Worm (Caenorhabditis elegans) whole organism, midembryonic: ENCODE data around the gene C17F4.7.
"Not testable (repeated sequence)": the region's sequence is repeated elsewhere in the genome, so short reads cannot be mapped to it uniquely, and the experiment has no call there.

ENCODE experiments used
- T22C8.4 ChIP-seq: fragments of 200-800 bp; sonication (Bioruptor generic); IDR thresholded peaks from 2 replicates; pipeline ENCODE4 v1.3.6; 2022; ENCODE audit warnings: missing genetic modification characterization, missing compliant biosample characterization
- cog-1 ChIP-seq: sonication (generic microtip); optimal IDR thresholded peaks from 2 replicates; lab custom pipeline; 2016; ENCODE audit warnings: missing genetic modification characterization, missing compliant biosample characterization
- flt-1 ChIP-seq: fragments of 200-800 bp; sonication (Bioruptor generic); IDR thresholded peaks from 2 replicates; pipeline ENCODE4 v1.3.6; 2022; ENCODE audit warnings: missing genetic modification characterization, missing compliant biosample characterization
- klf-2 ChIP-seq: fragments of 200-800 bp; sonication (Bioruptor generic); conservative IDR thresholded peaks from 2 replicates; pipeline ENCODE4 v1.3.6; 2022; ENCODE audit warnings: missing genetic modification reagents, missing genetic modification characterization, missing compliant biosample characterization
- med-1 ChIP-seq: sonication (generic microtip); optimal IDR thresholded peaks from 2 replicates; lab custom pipeline; 2017; ENCODE audit warnings: missing genetic modification characterization, mild to moderate bottlenecking, missing compliant biosample characterization, antibody characterized with exemption, missing genetic modification reagents; ENCODE audit not compliant: insufficient read depth
- ref-1 ChIP-seq: fragments of 200-800 bp; sonication (Bioruptor generic); conservative IDR thresholded peaks from 2 replicates; pipeline ENCODE4 v1.3.6; 2022; ENCODE audit warnings: missing genetic modification reagents, missing genetic modification characterization, missing compliant biosample characterization
- tab-1 ChIP-seq: fragments of 200-800 bp; sonication (Bioruptor generic); IDR thresholded peaks from 2 replicates; pipeline ENCODE4 v1.3.6; 2022; ENCODE audit warnings: missing genetic modification characterization, missing compliant biosample characterization
- ztf-29 ChIP-seq: fragments of 200-800 bp; sonication (Bioruptor generic); IDR thresholded peaks from 2 replicates; pipeline ENCODE4 v1.3.6; 2022; ENCODE audit warnings: missing genetic modification reagents, missing genetic modification characterization, missing compliant biosample characterization

ce11 chrII:3201242-3201641, 44.6 kb downstream of the C17F4.7 start, which contains the start of gene sri-48:
- TF ChIP-seq T22C8.4 (GFP tag; lab: Robert Waterston, UW); flt-1; tab-1 (GFP tag; lab: Robert Waterston, UW); ztf-29 (GFP tag; lab: Robert Waterston, UW); med-1; ref-1 (GFP tag; lab: Robert Waterston, UW); cog-1 (tag; lab: Kevin White, UChicago); klf-2: not testable (repeated sequence)
